Worm (Caenorhabditis elegans) whole organism, mixed stage, embryonic: Measurements from ENCODE around the gene H14E04.2.

Experiments
- M03D4.4 ChIP-seq: sonication (generic microtip); optimal IDR thresholded peaks from 2 replicates; lab custom pipeline; 2017; ENCODE audit warnings: mild to moderate bottlenecking, missing genetic modification characterization, missing compliant biosample characterization
- bed-3 ChIP-seq: fragments of 200-800 bp; sonication (Bioruptor generic); optimal IDR thresholded peaks from 3 replicates; lab custom pipeline; 2018; ENCODE audit warnings: mild to moderate bottlenecking, missing genetic modification characterization, moderate library complexity, missing compliant biosample characterization
- blmp-1 ChIP-seq: fragments of 150-350 bp; optimal IDR thresholded peaks from 2 replicates; lab custom pipeline; 2014; ENCODE audit warnings: missing biosample characterization, missing genetic modification characterization
- ceh-39 ChIP-seq: fragments of 150-350 bp; optimal IDR thresholded peaks from 2 replicates; lab custom pipeline; 2014; ENCODE audit warnings: missing biosample characterization, missing genetic modification characterization
- ceh-83 ChIP-seq: fragments of 200-800 bp; sonication (Bioruptor generic); optimal IDR thresholded peaks from 2 replicates; lab custom pipeline; 2018; ENCODE audit warnings: mild to moderate bottlenecking, missing genetic modification characterization, missing compliant biosample characterization
- ces-1 ChIP-seq: fragments of 150-350 bp; optimal IDR thresholded peaks from 2 replicates; lab custom pipeline; 2014; ENCODE audit warnings: missing biosample characterization, missing genetic modification reagents, missing genetic modification characterization
- cnd-1 ChIP-seq: fragments of 200-800 bp; sonication (Bioruptor generic); optimal IDR thresholded peaks from 2 replicates; lab custom pipeline; 2018; ENCODE audit warnings: mild to moderate bottlenecking, missing genetic modification characterization, missing compliant biosample characterization
- drap-1 ChIP-seq: fragments of 200-800 bp; sonication (Bioruptor generic); optimal IDR thresholded peaks from 3 replicates; lab custom pipeline; 2018; ENCODE audit warnings: mild to moderate bottlenecking, missing genetic modification characterization, missing compliant biosample characterization
- elt-1 ChIP-seq: sonication (generic microtip); optimal IDR thresholded peaks from 2 replicates; lab custom pipeline; 2017; ENCODE audit warnings: missing genetic modification characterization, mild to moderate bottlenecking, missing compliant biosample characterization, antibody characterized with exemption, moderate library complexity, borderline replicate concordance; ENCODE audit not compliant: insufficient read depth
- elt-3 ChIP-seq: fragments of 150-350 bp; optimal IDR thresholded peaks from 2 replicates; lab custom pipeline; 2014; ENCODE audit warnings: missing biosample characterization, missing genetic modification characterization
- flh-1 ChIP-seq: fragments of 200-800 bp; sonication (Bioruptor generic); optimal IDR thresholded peaks from 2 replicates; lab custom pipeline; 2018; ENCODE audit warnings: mild to moderate bottlenecking, missing genetic modification characterization, moderate library complexity, missing compliant biosample characterization
- ham-2 ChIP-seq: fragments of 200-800 bp; sonication (Bioruptor generic); optimal IDR thresholded peaks from 2 replicates; lab custom pipeline; 2018; ENCODE audit warnings: mild to moderate bottlenecking, missing genetic modification characterization, missing compliant biosample characterization
- hlh-1 ChIP-seq: fragments of 150-350 bp; optimal IDR thresholded peaks from 2 replicates; lab custom pipeline; 2014; ENCODE audit warnings: missing biosample characterization, missing genetic modification reagents, missing genetic modification characterization
- lin-32 ChIP-seq: fragments of 200-800 bp; sonication (Bioruptor generic); optimal IDR thresholded peaks from 2 replicates; lab custom pipeline; 2018; ENCODE audit warnings: mild to moderate bottlenecking, missing genetic modification characterization, missing compliant biosample characterization
- lsy-2 ChIP-seq: fragments of 150-350 bp; optimal IDR thresholded peaks from 2 replicates; lab custom pipeline; 2014; ENCODE audit warnings: missing biosample characterization, missing genetic modification characterization
- mep-1 ChIP-seq: fragments of 150-350 bp; optimal IDR thresholded peaks from 2 replicates; lab custom pipeline; 2017; ENCODE audit warnings: missing biosample characterization, missing genetic modification reagents, missing genetic modification characterization, inconsistent platforms
- mls-2 ChIP-seq: sonication (generic microtip); optimal IDR thresholded peaks from 2 replicates; lab custom pipeline; 2016; ENCODE audit warnings: mild to moderate bottlenecking, missing genetic modification characterization, moderate library complexity, missing compliant biosample characterization
- nhr-12 ChIP-seq: fragments of 150-350 bp; optimal IDR thresholded peaks from 2 replicates; lab custom pipeline; 2014; ENCODE audit warnings: missing biosample characterization, missing genetic modification characterization
- nhr-2 ChIP-seq: fragments of 150-350 bp; optimal IDR thresholded peaks from 2 replicates; lab custom pipeline; 2014; ENCODE audit warnings: missing biosample characterization, missing genetic modification characterization
- nhr-237 ChIP-seq: fragments of 150-350 bp; optimal IDR thresholded peaks from 2 replicates; lab custom pipeline; 2014; ENCODE audit warnings: missing biosample characterization, missing genetic modification characterization
- nhr-28 ChIP-seq: fragments of 150-350 bp; optimal IDR thresholded peaks from 2 replicates; lab custom pipeline; 2014; ENCODE audit warnings: missing biosample characterization, missing genetic modification characterization
- nhr-76 ChIP-seq: sonication (generic microtip); optimal IDR thresholded peaks from 2 replicates; lab custom pipeline; 2017; ENCODE audit warnings: missing biosample characterization, missing genetic modification characterization
- sem-2 ChIP-seq: fragments of 200-800 bp; sonication (Bioruptor generic); optimal IDR thresholded peaks from 2 replicates; lab custom pipeline; 2018; ENCODE audit warnings: mild to moderate bottlenecking, missing genetic modification characterization, missing compliant biosample characterization
- snpc-4 ChIP-seq: fragments of 150-350 bp; optimal IDR thresholded peaks from 2 replicates; lab custom pipeline; 2014; ENCODE audit warnings: missing biosample characterization, missing genetic modification characterization
- sptf-1 ChIP-seq: sonication (generic microtip); optimal IDR thresholded peaks from 2 replicates; lab custom pipeline; 2017; ENCODE audit warnings: mild to moderate bottlenecking, missing genetic modification characterization, moderate library complexity, missing compliant biosample characterization
- tbx-8 ChIP-seq: fragments of 200-800 bp; sonication (Bioruptor generic); optimal IDR thresholded peaks from 2 replicates; lab custom pipeline; 2018; ENCODE audit warnings: mild to moderate bottlenecking, missing genetic modification characterization, moderate library complexity, missing compliant biosample characterization
- unc-120 ChIP-seq: sonication (generic microtip); optimal IDR thresholded peaks from 2 replicates; lab custom pipeline; 2017; ENCODE audit warnings: missing genetic modification characterization, missing compliant biosample characterization; ENCODE audit not compliant: poor library complexity, severe bottlenecking
- unc-39 ChIP-seq: fragments of 150-350 bp; optimal IDR thresholded peaks from 2 replicates; lab custom pipeline; 2014; ENCODE audit warnings: missing biosample characterization, missing genetic modification characterization
- unc-62 ChIP-seq: fragments of 150-350 bp; optimal IDR thresholded peaks from 2 replicates; lab custom pipeline; 2014; ENCODE audit warnings: missing biosample characterization, missing genetic modification reagents, missing genetic modification characterization
- zip-8 ChIP-seq: fragments of 150-350 bp; optimal IDR thresholded peaks from 2 replicates; lab custom pipeline; 2014; ENCODE audit warnings: missing biosample characterization, missing genetic modification characterization

H14E04.2 gene

ce11 chrIII:2421226-2421625, 45.2 kb downstream of the H14E04.2 start:
- TF ChIP-seq unc-120 (no peak), cnd-1 (no peak), sptf-1 (no peak), M03D4.4 (tag; lab: Kevin White, UChicago) (no peak), unc-39 (tag; lab: Kevin White, UChicago) (no peak), nhr-237 (tag; lab: Kevin White, UChicago) (no peak), snpc-4 (tag; lab: Kevin White, UChicago) (no peak), nhr-76 (no peak), ces-1 (GFP tag; lab: Kevin White, UChicago) (no peak), lsy-2 (tag; lab: Kevin White, UChicago) (no peak), drap-1 (GFP tag; lab: Kevin White, UChicago) (no peak), mls-2 (no peak), zip-8 (tag; lab: Kevin White, UChicago) (no peak), unc-62 (GFP tag; lab: Kevin White, UChicago) (no peak), ceh-39 (tag; lab: Kevin White, UChicago) (no peak), lin-32 (GFP tag; lab: Kevin White, UChicago) (no peak)
- TF ChIP-seq, all 35 proteins: peak for 0

- TF ChIP-seq flh-1 (GFP tag; lab: Kevin White, UChicago), result no peak
- TF ChIP-seq snpc-4 (tag; lab: Kevin White, UChicago), result no peak
- TF ChIP-seq unc-39 (tag; lab: Kevin White, UChicago), result no peak
- no peak for TF ChIP-seq ham-2 (GFP tag; lab: Kevin White, UChicago)
- no peak for TF ChIP-seq mep-1 (tag; lab: Kevin White, UChicago)
- TF ChIP-seq hlh-1 (tag; lab: Kevin White, UChicago), result no peak
- no peak for TF ChIP-seq sem-2 (GFP tag; lab: Kevin White, UChicago)
- TF ChIP-seq tbx-8 (GFP tag; lab: Kevin White, UChicago), result no peak
- TF ChIP-seq drap-1 (GFP tag; lab: Kevin White, UChicago), result no peak
- TF ChIP-seq unc-62 (GFP tag; lab: Kevin White, UChicago), result no peak
- no peak for TF ChIP-seq ceh-83 (GFP tag; lab: Kevin White, UChicago)
Measured at ce11 chrIII:2423638-2424037, 47.6 kb downstream of the H14E04.2 start.

ce11 chrIII:2424783-2425329, 48.9 kb downstream of the H14E04.2 start:
- no peak for TF ChIP-seq tbx-8 (GFP tag; lab: Kevin White, UChicago)
- TF ChIP-seq zip-8 (tag; lab: Kevin White, UChicago), result no peak
- TF ChIP-seq unc-39 (tag; lab: Kevin White, UChicago), result no peak
- TF ChIP-seq ces-1 (GFP tag; lab: Kevin White, UChicago), result no peak
- no peak for TF ChIP-seq sptf-1
- TF ChIP-seq snpc-4 (tag; lab: Kevin White, UChicago), result no peak
- TF ChIP-seq nhr-2 (tag; lab: Kevin White, UChicago), result no peak
- no peak for TF ChIP-seq nhr-28 (tag; lab: Kevin White, UChicago)
- TF ChIP-seq elt-1, result no peak

ce11 chrIII:2426122-2426521, 50.1 kb downstream of the H14E04.2 start, which contains the start of gene W04B5.8:
Gene W04B5.8 (plus strand): TSS chrIII:2426316.
- TF ChIP-seq elt-3 (no peak), ces-1 (GFP tag; lab: Kevin White, UChicago) (peak; percentile 72), nhr-12 (no peak), unc-120 (peak; percentile 71), hlh-1 (tag; lab: Kevin White, UChicago) (peak; percentile 8)

- TF ChIP-seq ham-2 (GFP tag; lab: Kevin White, UChicago), result no peak
- no peak for TF ChIP-seq bed-3 (GFP tag; lab: Kevin White, UChicago)
- no peak for TF ChIP-seq nhr-2 (tag; lab: Kevin White, UChicago)
- no peak for TF ChIP-seq blmp-1 (tag; lab: Kevin White, UChicago)
- peak; percentile 21 for TF ChIP-seq ces-1 (GFP tag; lab: Kevin White, UChicago)
- TF ChIP-seq M03D4.4 (tag; lab: Kevin White, UChicago), result no peak
Measured at ce11 chrIII:2432925-2433324, 56.9 kb downstream of the H14E04.2 start.
